Worm (Caenorhabditis elegans) whole organism, mixed stage, embryonic: Measurements from ENCODE around the gene lgc-16.

ENCODE experiments used
- M03D4.4 ChIP-seq: sonication (generic microtip); optimal IDR thresholded peaks from 2 replicates; lab custom pipeline; 2017; ENCODE audit warnings: mild to moderate bottlenecking, missing genetic modification characterization, missing compliant biosample characterization
- bed-3 ChIP-seq: fragments of 200-800 bp; sonication (Bioruptor generic); optimal IDR thresholded peaks from 3 replicates; lab custom pipeline; 2018; ENCODE audit warnings: mild to moderate bottlenecking, missing genetic modification characterization, moderate library complexity, missing compliant biosample characterization
- blmp-1 ChIP-seq: fragments of 150-350 bp; optimal IDR thresholded peaks from 2 replicates; lab custom pipeline; 2014; ENCODE audit warnings: missing biosample characterization, missing genetic modification characterization
- ceh-39 ChIP-seq: fragments of 150-350 bp; optimal IDR thresholded peaks from 2 replicates; lab custom pipeline; 2014; ENCODE audit warnings: missing biosample characterization, missing genetic modification characterization
- ceh-83 ChIP-seq: fragments of 200-800 bp; sonication (Bioruptor generic); optimal IDR thresholded peaks from 2 replicates; lab custom pipeline; 2018; ENCODE audit warnings: mild to moderate bottlenecking, missing genetic modification characterization, missing compliant biosample characterization
- ces-1 ChIP-seq: fragments of 150-350 bp; optimal IDR thresholded peaks from 2 replicates; lab custom pipeline; 2014; ENCODE audit warnings: missing biosample characterization, missing genetic modification reagents, missing genetic modification characterization
- drap-1 ChIP-seq: fragments of 200-800 bp; sonication (Bioruptor generic); optimal IDR thresholded peaks from 3 replicates; lab custom pipeline; 2018; ENCODE audit warnings: mild to moderate bottlenecking, missing genetic modification characterization, missing compliant biosample characterization
- elt-1 ChIP-seq: sonication (generic microtip); optimal IDR thresholded peaks from 2 replicates; lab custom pipeline; 2017; ENCODE audit warnings: missing genetic modification characterization, mild to moderate bottlenecking, missing compliant biosample characterization, antibody characterized with exemption, moderate library complexity, borderline replicate concordance; ENCODE audit not compliant: insufficient read depth
- elt-3 ChIP-seq: fragments of 150-350 bp; optimal IDR thresholded peaks from 2 replicates; lab custom pipeline; 2014; ENCODE audit warnings: missing biosample characterization, missing genetic modification characterization
- flh-1 ChIP-seq: fragments of 200-800 bp; sonication (Bioruptor generic); optimal IDR thresholded peaks from 2 replicates; lab custom pipeline; 2018; ENCODE audit warnings: mild to moderate bottlenecking, missing genetic modification characterization, moderate library complexity, missing compliant biosample characterization
- ham-2 ChIP-seq: fragments of 200-800 bp; sonication (Bioruptor generic); optimal IDR thresholded peaks from 2 replicates; lab custom pipeline; 2018; ENCODE audit warnings: mild to moderate bottlenecking, missing genetic modification characterization, missing compliant biosample characterization
- hlh-1 ChIP-seq: fragments of 150-350 bp; optimal IDR thresholded peaks from 2 replicates; lab custom pipeline; 2014; ENCODE audit warnings: missing biosample characterization, missing genetic modification reagents, missing genetic modification characterization
- lin-13 ChIP-seq: fragments of 150-350 bp; optimal IDR thresholded peaks from 2 replicates; lab custom pipeline; 2014; ENCODE audit warnings: missing biosample characterization, missing genetic modification characterization
- lsy-2 ChIP-seq: fragments of 150-350 bp; optimal IDR thresholded peaks from 2 replicates; lab custom pipeline; 2014; ENCODE audit warnings: missing biosample characterization, missing genetic modification characterization
- mab-5 ChIP-seq: fragments of 150-350 bp; optimal IDR thresholded peaks from 2 replicates; lab custom pipeline; 2014; ENCODE audit warnings: missing biosample characterization, missing genetic modification characterization
- mep-1 ChIP-seq: fragments of 150-350 bp; optimal IDR thresholded peaks from 2 replicates; lab custom pipeline; 2017; ENCODE audit warnings: missing biosample characterization, missing genetic modification reagents, missing genetic modification characterization, inconsistent platforms
- mls-2 ChIP-seq: sonication (generic microtip); optimal IDR thresholded peaks from 2 replicates; lab custom pipeline; 2016; ENCODE audit warnings: mild to moderate bottlenecking, missing genetic modification characterization, moderate library complexity, missing compliant biosample characterization
- nhr-12 ChIP-seq: fragments of 150-350 bp; optimal IDR thresholded peaks from 2 replicates; lab custom pipeline; 2014; ENCODE audit warnings: missing biosample characterization, missing genetic modification characterization
- nhr-2 ChIP-seq: fragments of 150-350 bp; optimal IDR thresholded peaks from 2 replicates; lab custom pipeline; 2014; ENCODE audit warnings: missing biosample characterization, missing genetic modification characterization
- nhr-237 ChIP-seq: fragments of 150-350 bp; optimal IDR thresholded peaks from 2 replicates; lab custom pipeline; 2014; ENCODE audit warnings: missing biosample characterization, missing genetic modification characterization
- nhr-28 ChIP-seq: fragments of 150-350 bp; optimal IDR thresholded peaks from 2 replicates; lab custom pipeline; 2014; ENCODE audit warnings: missing biosample characterization, missing genetic modification characterization
- nhr-76 ChIP-seq: sonication (generic microtip); optimal IDR thresholded peaks from 2 replicates; lab custom pipeline; 2017; ENCODE audit warnings: missing biosample characterization, missing genetic modification characterization
- pha-4 ChIP-seq: fragments of 150-350 bp; optimal IDR thresholded peaks from 2 replicates; lab custom pipeline; 2018; ENCODE audit warnings: missing biosample characterization, missing genetic modification reagents, missing genetic modification characterization
- sem-2 ChIP-seq: fragments of 200-800 bp; sonication (Bioruptor generic); optimal IDR thresholded peaks from 2 replicates; lab custom pipeline; 2018; ENCODE audit warnings: mild to moderate bottlenecking, missing genetic modification characterization, missing compliant biosample characterization
- snpc-4 ChIP-seq: fragments of 150-350 bp; optimal IDR thresholded peaks from 2 replicates; lab custom pipeline; 2014; ENCODE audit warnings: missing biosample characterization, missing genetic modification characterization
- sptf-1 ChIP-seq: sonication (generic microtip); optimal IDR thresholded peaks from 2 replicates; lab custom pipeline; 2017; ENCODE audit warnings: mild to moderate bottlenecking, missing genetic modification characterization, moderate library complexity, missing compliant biosample characterization
- tbx-8 ChIP-seq: fragments of 200-800 bp; sonication (Bioruptor generic); optimal IDR thresholded peaks from 2 replicates; lab custom pipeline; 2018; ENCODE audit warnings: mild to moderate bottlenecking, missing genetic modification characterization, moderate library complexity, missing compliant biosample characterization
- unc-120 ChIP-seq: sonication (generic microtip); optimal IDR thresholded peaks from 2 replicates; lab custom pipeline; 2017; ENCODE audit warnings: missing genetic modification characterization, missing compliant biosample characterization; ENCODE audit not compliant: poor library complexity, severe bottlenecking
- unc-39 ChIP-seq: fragments of 150-350 bp; optimal IDR thresholded peaks from 2 replicates; lab custom pipeline; 2014; ENCODE audit warnings: missing biosample characterization, missing genetic modification characterization
- unc-62 ChIP-seq: fragments of 150-350 bp; optimal IDR thresholded peaks from 2 replicates; lab custom pipeline; 2014; ENCODE audit warnings: missing biosample characterization, missing genetic modification reagents, missing genetic modification characterization
- zip-8 ChIP-seq: fragments of 150-350 bp; optimal IDR thresholded peaks from 2 replicates; lab custom pipeline; 2014; ENCODE audit warnings: missing biosample characterization, missing genetic modification characterization
- ztf-11 ChIP-seq: fragments of 150-350 bp; optimal IDR thresholded peaks from 2 replicates; lab custom pipeline; 2014; ENCODE audit warnings: missing biosample characterization, missing genetic modification characterization

Gene lgc-16

DNA sequence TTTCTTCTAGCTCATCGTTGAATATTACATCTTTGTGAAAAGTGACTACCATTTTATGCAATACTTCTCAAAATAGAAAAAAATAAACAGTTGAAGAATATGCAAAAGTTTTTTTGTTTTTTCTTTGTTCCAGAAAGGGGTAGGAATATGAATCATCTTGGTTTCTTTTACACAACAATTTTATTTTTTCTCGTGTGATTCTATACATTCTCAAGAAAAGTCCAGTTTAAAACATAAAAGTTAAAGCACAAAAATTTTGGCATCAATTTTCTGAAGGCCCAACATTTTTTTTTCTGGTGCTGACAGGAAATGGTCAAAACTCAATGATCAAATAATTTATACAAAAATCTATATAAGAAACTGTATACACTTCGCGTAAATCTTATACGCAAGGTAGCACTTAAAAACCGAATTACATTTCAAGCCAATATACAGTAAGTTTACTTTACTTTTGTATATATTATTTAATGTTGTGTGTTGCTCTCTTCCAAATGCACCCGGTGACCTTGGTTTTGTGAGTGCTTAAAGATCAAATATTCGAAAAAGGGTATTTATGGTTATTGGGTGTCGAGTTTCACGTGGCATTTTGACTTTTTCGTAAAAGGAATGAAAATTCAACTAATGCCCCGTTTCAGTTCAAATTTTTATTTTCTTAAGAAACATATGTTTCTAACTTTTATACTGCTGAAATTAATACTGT, 9.8 kb upstream of the lgc-16 start, which contains the start of the genes W03G11.2 and lgc-13:
TSS of gene W03G11.2 (minus strand) at position 101 of the 700 bp plus-strand sequence.
TSS of gene lgc-13 (plus strand) at position 650 of the 700 bp plus-strand sequence.
- no peak for TF ChIP-seq drap-1 (GFP tag; lab: Kevin White, UChicago)
- TF ChIP-seq nhr-76, result no peak

DNA sequence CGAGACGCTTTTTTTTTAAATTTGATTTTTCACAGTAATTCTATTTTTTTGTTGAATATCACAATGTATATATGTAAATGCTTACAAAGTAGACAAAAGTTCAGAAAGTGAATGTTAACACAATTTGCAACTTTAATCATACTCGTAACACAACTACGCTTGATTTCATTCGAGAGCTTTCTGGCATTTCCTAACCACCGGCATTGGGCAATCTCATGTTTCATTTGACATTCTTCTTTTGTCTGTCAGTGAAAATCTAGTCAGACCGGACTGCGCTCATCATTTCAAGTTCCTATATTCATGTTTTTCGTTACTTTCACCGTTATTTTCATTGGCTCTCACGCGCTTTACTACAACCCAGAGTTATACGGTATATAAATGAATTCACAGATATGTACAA, 7.2 kb upstream of the lgc-16 start, which contains the start of gene lgc-14:
TSS of gene lgc-14 (plus strand) at position 301 of the 400 bp plus-strand sequence.
- TF ChIP-seq elt-1 (no peak), nhr-2 (tag; lab: Kevin White, UChicago) (no peak), tbx-8 (GFP tag; lab: Kevin White, UChicago) (no peak), mls-2 (tag; lab: Kevin White, UChicago) (no peak), nhr-28 (tag; lab: Kevin White, UChicago) (no peak), bed-3 (GFP tag; lab: Kevin White, UChicago) (no peak), ceh-83 (GFP tag; lab: Kevin White, UChicago) (no peak)

- TF ChIP-seq ceh-39 (tag; lab: Kevin White, UChicago), result no peak
- TF ChIP-seq bed-3 (GFP tag; lab: Kevin White, UChicago), result no peak
- no peak for TF ChIP-seq flh-1 (GFP tag; lab: Kevin White, UChicago)
- no peak for TF ChIP-seq nhr-12 (tag; lab: Kevin White, UChicago)
- no peak for TF ChIP-seq sptf-1
- TF ChIP-seq nhr-237, result no peak
- no peak for TF ChIP-seq lsy-2 (tag; lab: Kevin White, UChicago)
- no peak for TF ChIP-seq ham-2
- no peak for TF ChIP-seq lin-13 (tag; lab: Kevin White, UChicago)
- TF ChIP-seq, all 35 proteins: peak for 0
Measured at ce11 chrX:12114024-12114423, 4.4 kb upstream of the lgc-16 start, which contains the start of gene lgc-15. lgc-15 (plus strand) TSS chrX:12114324.

DNA sequence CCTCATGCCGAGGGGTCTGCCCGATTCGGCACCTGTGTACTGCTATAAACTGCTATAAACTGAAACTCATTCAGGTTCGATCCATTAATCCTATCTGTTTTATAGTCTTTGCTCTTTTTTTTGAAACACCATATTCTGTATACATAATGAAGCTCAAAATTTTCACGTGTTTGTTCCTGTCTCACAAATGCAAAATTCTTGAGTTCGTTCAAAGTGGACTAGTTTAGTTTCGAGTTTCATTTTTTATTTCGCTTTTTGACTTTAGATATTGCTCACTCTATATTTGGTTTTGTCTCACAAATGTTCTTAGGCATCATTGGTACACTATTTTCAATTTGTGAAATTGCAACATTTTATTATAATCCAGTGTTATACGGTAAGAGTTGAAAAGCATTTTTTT, 2.8 kb downstream of the lgc-16 start, which contains the start of gene lgc-17:
TSS of gene lgc-17 (plus strand) at position 301 of the 400 bp plus-strand sequence.
- no peak for TF ChIP-seq nhr-28 (tag; lab: Kevin White, UChicago)
- no peak for TF ChIP-seq sem-2
- no peak for TF ChIP-seq snpc-4 (tag; lab: Kevin White, UChicago)
- no peak for TF ChIP-seq flh-1 (GFP tag; lab: Kevin White, UChicago)
- TF ChIP-seq bed-3 (GFP tag; lab: Kevin White, UChicago), result no peak
- no peak for TF ChIP-seq mab-5 (tag; lab: Kevin White, UChicago)
- no peak for TF ChIP-seq ceh-39 (tag; lab: Kevin White, UChicago)
- no peak for TF ChIP-seq elt-1
- TF ChIP-seq pha-4 (tag; lab: Kevin White, UChicago), result no peak
- TF ChIP-seq hlh-1 (tag; lab: Kevin White, UChicago), result no peak
- TF ChIP-seq unc-39 (tag; lab: Kevin White, UChicago), result no peak
- no peak for TF ChIP-seq unc-62
- no peak for TF ChIP-seq lin-13 (tag; lab: Kevin White, UChicago)
- TF ChIP-seq blmp-1 (tag; lab: Kevin White, UChicago), result no peak
- TF ChIP-seq drap-1 (GFP tag; lab: Kevin White, UChicago), result no peak
- no peak for TF ChIP-seq ces-1
- TF ChIP-seq ztf-11 (tag; lab: Kevin White, UChicago), result no peak
- TF ChIP-seq lsy-2 (tag; lab: Kevin White, UChicago), result no peak

DNA sequence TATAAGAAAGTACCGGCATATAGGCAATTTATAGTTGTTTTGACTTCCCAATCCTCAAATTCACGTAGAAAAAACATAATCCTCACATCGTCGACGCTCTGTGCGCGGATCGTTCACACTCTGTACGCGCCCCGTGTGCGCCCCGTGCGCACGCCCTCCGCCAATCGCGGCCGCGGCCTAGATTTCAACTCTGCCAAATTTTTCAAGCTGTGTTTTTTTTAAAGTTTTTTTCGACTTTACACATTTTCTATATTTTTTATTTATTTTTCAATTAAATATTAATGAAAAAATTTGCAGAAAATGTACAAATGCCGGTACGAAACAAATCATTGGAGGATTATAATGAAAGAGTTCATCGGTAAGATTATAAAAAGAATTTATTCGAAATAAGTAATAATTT, 4.7 kb downstream of the lgc-16 start, which contains the start of gene T01H10.11:
TSS of gene T01H10.11 (plus strand) at position 301 of the 400 bp plus-strand sequence.
- TF ChIP-seq ceh-83 (GFP tag; lab: Kevin White, UChicago), result no peak
- TF ChIP-seq nhr-237, result no peak
- no peak for TF ChIP-seq snpc-4 (tag; lab: Kevin White, UChicago)
- TF ChIP-seq, all 35 proteins: peak for 0

ce11 chrX:12125308-12125707, 6.9 kb downstream of the lgc-16 start, which contains the start of gene lgc-18:
lgc-18 (plus strand) TSS chrX:12125608.
- no peak for TF ChIP-seq drap-1 (GFP tag; lab: Kevin White, UChicago)
- TF ChIP-seq zip-8 (tag; lab: Kevin White, UChicago), result no peak
- TF ChIP-seq flh-1 (GFP tag; lab: Kevin White, UChicago), result no peak
- TF ChIP-seq mls-2 (tag; lab: Kevin White, UChicago), result no peak
- no peak for TF ChIP-seq bed-3 (GFP tag; lab: Kevin White, UChicago)
- no peak for TF ChIP-seq M03D4.4 (tag; lab: Kevin White, UChicago)
- TF ChIP-seq mep-1 (tag; lab: Kevin White, UChicago), result no peak
- no peak for TF ChIP-seq ces-1
- no peak for TF ChIP-seq hlh-1 (tag; lab: Kevin White, UChicago)
- TF ChIP-seq snpc-4 (tag; lab: Kevin White, UChicago), result no peak
- no peak for TF ChIP-seq sptf-1
- TF ChIP-seq nhr-28 (tag; lab: Kevin White, UChicago), result no peak
- TF ChIP-seq unc-120 (tag; lab: Kevin White, UChicago), result no peak
- no peak for TF ChIP-seq elt-3 (tag; lab: Kevin White, UChicago)
